Fruit fly (Drosophila melanogaster) Kc167 (cell line): ENCODE results near the gene Brr2.

Source experiments
- Sin3A ChIP-seq: fragments of >200 bp; optimal IDR thresholded peaks from 2 replicates; lab custom pipeline; 2018; ENCODE audit warnings: missing external identifiers
- h ChIP-seq: fragments of >200 bp; optimal IDR thresholded peaks from 3 replicates; lab custom pipeline; 2018; ENCODE audit warnings: missing external identifiers
- psq ChIP-seq: fragments of >200 bp; optimal IDR thresholded peaks from 2 replicates; lab custom pipeline; 2017; ENCODE audit warnings: missing external identifiers

- no peak for TF ChIP-seq h (lab: Kevin White, UChicago)
- no peak for TF ChIP-seq psq (lab: Kevin White, UChicago)
- TF ChIP-seq Sin3A = no peak
Measured at dm6 chr3L:16013198-16013982, 45.7 kb upstream of the Brr2 start.
